Fruit fly (Drosophila melanogaster) whole organism, embryonic: ENCODE results near the gene Atf3.

ENCODE experiments used
- Abd-B ChIP-seq: fragments of 200-800 bp; sonication (Bioruptor generic); optimal IDR thresholded peaks from 2 replicates; lab custom pipeline; 2018; ENCODE audit warnings: missing biosample characterization, mild to moderate bottlenecking, missing genetic modification characterization, moderate library complexity
- Ada2b ChIP-seq: fragments of 200-800 bp; sonication (Bioruptor generic); IDR thresholded peaks from 2 replicates; pipeline ENCODE4 v1.3.6; 2022; ENCODE audit warnings: missing biosample characterization, missing genetic modification characterization
- B-H1 ChIP-seq: fragments of 200-800 bp; sonication (Bioruptor generic); IDR thresholded peaks from 3 replicates; pipeline ENCODE4 v1.3.6; 2022; ENCODE audit warnings: missing biosample characterization, missing genetic modification characterization
- Blimp-1 ChIP-seq: fragments of 200-800 bp; sonication (Bioruptor generic); optimal IDR thresholded peaks from 3 replicates; lab custom pipeline; 2018; ENCODE audit warnings: missing biosample characterization, missing genetic modification characterization, mild to moderate bottlenecking, moderate library complexity, missing genetic modification reagents
- CG11085 ChIP-seq: fragments of 200-800 bp; sonication (Bioruptor generic); IDR thresholded peaks from 2 replicates; pipeline ENCODE4 v1.3.6; 2022; ENCODE audit warnings: missing biosample characterization, missing genetic modification characterization
- CG11247 ChIP-seq: fragments of 200-800 bp; sonication (Bioruptor generic); IDR thresholded peaks from 2 replicates; pipeline ENCODE4 v1.3.6; 2022; ENCODE audit warnings: missing biosample characterization, missing genetic modification characterization
- CG11456 ChIP-seq: fragments of 200-800 bp; sonication (Bioruptor generic); IDR thresholded peaks from 3 replicates; pipeline ENCODE4 v1.3.6; 2022; ENCODE audit warnings: missing biosample characterization, missing genetic modification characterization
- CG13624 ChIP-seq: fragments of 200-800 bp; sonication (Bioruptor generic); optimal IDR thresholded peaks from 2 replicates; lab custom pipeline; 2016; ENCODE audit warnings: missing biosample characterization, missing genetic modification characterization
- CG15073 ChIP-seq: fragments of 200-800 bp; sonication (Bioruptor generic); optimal IDR thresholded peaks from 2 replicates; lab custom pipeline; 2016; ENCODE audit warnings: missing biosample characterization, missing genetic modification characterization
- CG17568 ChIP-seq: fragments of 200-800 bp; sonication (Bioruptor generic); optimal IDR thresholded peaks from 2 replicates; lab custom pipeline; 2018; ENCODE audit warnings: missing biosample characterization, mild to moderate bottlenecking, missing genetic modification characterization, moderate library complexity
- CG17802 ChIP-seq: fragments of 200-800 bp; sonication (Bioruptor generic); optimal IDR thresholded peaks from 2 replicates; lab custom pipeline; 2018; ENCODE audit warnings: missing biosample characterization, mild to moderate bottlenecking, missing genetic modification characterization, moderate library complexity
- CG18599 ChIP-seq: fragments of 200-800 bp; sonication (Bioruptor generic); optimal IDR thresholded peaks from 3 replicates; lab custom pipeline; 2017; ENCODE audit warnings: missing biosample characterization, missing genetic modification characterization, mild to moderate bottlenecking, moderate library complexity, missing genetic modification reagents
- CG2129 ChIP-seq: fragments of 200-800 bp; sonication (Bioruptor generic); IDR thresholded peaks from 2 replicates; pipeline ENCODE4 v1.3.6; 2022; ENCODE audit warnings: missing biosample characterization, missing genetic modification characterization; ENCODE audit not compliant: partially characterized antibody
- CG30020 ChIP-seq: fragments of 200-800 bp; optimal IDR thresholded peaks from 2 replicates; lab custom pipeline; 2019; ENCODE audit warnings: missing biosample characterization, mild to moderate bottlenecking, missing genetic modification characterization, moderate library complexity
- CG32772 ChIP-seq: fragments of 200-800 bp; sonication (Bioruptor generic); IDR thresholded peaks from 2 replicates; pipeline ENCODE4 v1.3.6; 2022; ENCODE audit warnings: missing biosample characterization, missing genetic modification characterization
- CG3995 ChIP-seq: fragments of 200-800 bp; sonication (Bioruptor generic); optimal IDR thresholded peaks from 3 replicates; lab custom pipeline; 2016; ENCODE audit warnings: missing biosample characterization, missing genetic modification characterization
- CG6272 ChIP-seq: fragments of 200-800 bp; sonication (Bioruptor generic); IDR thresholded peaks from 2 replicates; pipeline ENCODE4 v1.3.6; 2022; ENCODE audit warnings: missing biosample characterization, missing genetic modification characterization
- CG8944 ChIP-seq: fragments of 200-800 bp; sonication (Bioruptor generic); optimal IDR thresholded peaks from 3 replicates; lab custom pipeline; 2016; ENCODE audit warnings: missing biosample characterization, missing genetic modification characterization
- CG9876 ChIP-seq: fragments of 200-800 bp; sonication (Bioruptor generic); optimal IDR thresholded peaks from 2 replicates; lab custom pipeline; 2016; ENCODE audit warnings: missing biosample characterization, missing genetic modification characterization
- E2f1 ChIP-seq: fragments of 200-800 bp; sonication (Bioruptor generic); IDR thresholded peaks from 2 replicates; pipeline ENCODE4 v1.3.6; 2022; ENCODE audit warnings: missing biosample characterization, missing genetic modification characterization
- H15 ChIP-seq: fragments of 200-800 bp; sonication (Bioruptor generic); IDR thresholded peaks from 3 replicates; pipeline ENCODE4 v1.3.6; 2022; ENCODE audit warnings: missing biosample characterization, missing genetic modification characterization
- Optix ChIP-seq: fragments of 200-800 bp; sonication (Bioruptor generic); IDR thresholded peaks from 3 replicates; pipeline ENCODE4 v1.3.6; 2022; ENCODE audit warnings: missing biosample characterization, missing genetic modification characterization
- Ptx1 ChIP-seq: fragments of 200-800 bp; sonication (Bioruptor generic); IDR thresholded peaks from 2 replicates; pipeline ENCODE4 v1.3.6; 2022; ENCODE audit warnings: missing biosample characterization, missing genetic modification characterization
- Rfx ChIP-seq: fragments of 200-800 bp; sonication (Bioruptor generic); IDR thresholded peaks from 2 replicates; pipeline ENCODE4 v1.3.6; 2022; ENCODE audit warnings: missing biosample characterization, missing genetic modification characterization
- Sox102F ChIP-seq: fragments of 200-800 bp; sonication (Bioruptor generic); optimal IDR thresholded peaks from 2 replicates; lab custom pipeline; 2018; ENCODE audit warnings: missing biosample characterization, mild to moderate bottlenecking, missing genetic modification characterization, moderate library complexity
- bab2 ChIP-seq: fragments of 200-800 bp; sonication (Bioruptor generic); optimal IDR thresholded peaks from 2 replicates; lab custom pipeline; 2016; ENCODE audit warnings: missing biosample characterization, missing genetic modification characterization
- bowl ChIP-seq: fragments of 200-800 bp; sonication (Bioruptor generic); IDR thresholded peaks from 2 replicates; pipeline ENCODE4 v1.3.6; 2022; ENCODE audit warnings: missing biosample characterization, missing genetic modification characterization
- bsh ChIP-seq, 2 experiments: fragments of 200-800 bp; sonication (Bioruptor generic); optimal IDR thresholded peaks; 2 replicates each; lab custom pipeline; 2017 to 2018; ENCODE audit warnings: mild to moderate bottlenecking in 2 of 2, missing biosample characterization in 2 of 2, missing genetic modification characterization in 2 of 2, moderate library complexity in 1 of 2
- cad ChIP-seq: fragments of >200 bp; optimal IDR thresholded peaks from 2 replicates; lab custom pipeline; 2017; ENCODE audit warnings: missing biosample characterization, missing genetic modification characterization
- cato ChIP-seq: fragments of 200-800 bp; sonication (Bioruptor generic); optimal IDR thresholded peaks from 2 replicates; lab custom pipeline; 2016; ENCODE audit warnings: missing biosample characterization, missing genetic modification characterization, borderline replicate concordance
- ci ChIP-seq: fragments of 200-800 bp; sonication (Bioruptor generic); IDR thresholded peaks from 3 replicates; pipeline ENCODE4 v1.3.6; 2022; ENCODE audit warnings: missing biosample characterization, missing genetic modification characterization
- gce ChIP-seq: fragments of 200-800 bp; sonication (Bioruptor generic); IDR thresholded peaks from 3 replicates; pipeline ENCODE4 v1.3.6; 2022; ENCODE audit warnings: missing biosample characterization, missing genetic modification characterization
- gcm2 ChIP-seq: fragments of 200-800 bp; sonication (Bioruptor generic); optimal IDR thresholded peaks from 2 replicates; lab custom pipeline; 2016; ENCODE audit warnings: missing biosample characterization, missing genetic modification characterization
- grau ChIP-seq: fragments of 200-800 bp; optimal IDR thresholded peaks from 3 replicates; lab custom pipeline; 2019; ENCODE audit warnings: missing biosample characterization, mild to moderate bottlenecking, missing genetic modification characterization, moderate library complexity
- kah ChIP-seq: fragments of 200-800 bp; sonication (Bioruptor generic); optimal IDR thresholded peaks from 2 replicates; lab custom pipeline; 2018; ENCODE audit warnings: missing biosample characterization, mild to moderate bottlenecking, missing genetic modification characterization
- ken ChIP-seq: fragments of 200-800 bp; sonication (Bioruptor generic); IDR thresholded peaks from 3 replicates; pipeline ENCODE4 v1.3.6; 2022; ENCODE audit warnings: missing biosample characterization, missing genetic modification characterization
- kni ChIP-seq: fragments of 200-800 bp; sonication (Bioruptor generic); optimal IDR thresholded peaks from 3 replicates; lab custom pipeline; 2017; ENCODE audit warnings: mild to moderate bottlenecking, missing biosample characterization, missing genetic modification reagents, missing genetic modification characterization
- knrl ChIP-seq: fragments of 200-800 bp; sonication (Bioruptor generic); IDR thresholded peaks from 3 replicates; pipeline ENCODE4 v1.3.6; 2022; ENCODE audit warnings: missing biosample characterization, missing genetic modification characterization; ENCODE audit not compliant: partially characterized antibody
- lab ChIP-seq: fragments of 200-800 bp; sonication (Bioruptor generic); optimal IDR thresholded peaks from 3 replicates; lab custom pipeline; 2017; ENCODE audit warnings: missing biosample characterization, missing genetic modification characterization, mild to moderate bottlenecking, moderate library complexity, missing genetic modification reagents
- nerfin-1 ChIP-seq: fragments of 200-800 bp; sonication (Bioruptor generic); optimal IDR thresholded peaks from 3 replicates; lab custom pipeline; 2019; ENCODE audit warnings: missing biosample characterization, mild to moderate bottlenecking, missing genetic modification characterization, moderate library complexity
- onecut ChIP-seq: fragments of 200-800 bp; sonication (Bioruptor generic); IDR thresholded peaks from 2 replicates; pipeline ENCODE4 v1.3.6; 2022; ENCODE audit warnings: missing biosample characterization, missing genetic modification characterization
- p53 ChIP-seq: fragments of 200-800 bp; sonication (Bioruptor generic); optimal IDR thresholded peaks from 2 replicates; lab custom pipeline; 2016; ENCODE audit warnings: missing biosample characterization, missing genetic modification characterization
- pan ChIP-seq, 4 experiments: fragments of >200 bp in 3 of 4; fragments of 200-800 bp in 1 of 4; sonication (Bioruptor generic) in 1 of 4; optimal IDR thresholded peaks in 3 of 4; IDR thresholded peaks in 1 of 4; 2 replicates each; pipeline versions ENCODE4 v1.3.6 to Lab custom; 2017 to 2022; ENCODE audit warnings: missing biosample characterization in 2 of 4, missing genetic modification characterization in 2 of 4, mixed read lengths in 1 of 4
- pros ChIP-seq: fragments of 200-800 bp; sonication (Bioruptor generic); optimal IDR thresholded peaks from 3 replicates; lab custom pipeline; 2019; ENCODE audit warnings: missing biosample characterization, mild to moderate bottlenecking, missing genetic modification characterization, moderate library complexity
- row ChIP-seq: fragments of 200-800 bp; sonication (Bioruptor generic); IDR thresholded peaks from 3 replicates; pipeline ENCODE4 v1.3.6; 2022; ENCODE audit warnings: missing biosample characterization, missing genetic modification characterization
- sna ChIP-seq: fragments of 200-800 bp; sonication (Bioruptor generic); IDR thresholded peaks from 2 replicates; pipeline ENCODE4 v1.3.6; 2022; ENCODE audit warnings: missing biosample characterization, missing genetic modification characterization; ENCODE audit not compliant: partially characterized antibody
- ssp ChIP-seq: fragments of 200-800 bp; sonication (Bioruptor generic); IDR thresholded peaks from 2 replicates; pipeline ENCODE4 v1.3.6; 2022; ENCODE audit warnings: missing biosample characterization, missing genetic modification characterization
- tap ChIP-seq: fragments of 200-800 bp; optimal IDR thresholded peaks from 3 replicates; lab custom pipeline; 2019; ENCODE audit warnings: missing biosample characterization, mild to moderate bottlenecking, missing genetic modification characterization, moderate library complexity
- tio ChIP-seq: fragments of 200-800 bp; sonication (Bioruptor generic); optimal IDR thresholded peaks from 2 replicates; lab custom pipeline; 2017; ENCODE audit warnings: missing biosample characterization, missing genetic modification characterization, inconsistent platforms
- vvl ChIP-seq: fragments of 200-800 bp; sonication (Bioruptor generic); IDR thresholded peaks from 2 replicates; pipeline ENCODE4 v1.3.6; 2022; ENCODE audit warnings: missing biosample characterization, missing genetic modification characterization

Atf3 gene

dm6 chrX:1269700-1270099 is 5.4 kb downstream of the Atf3 start (continued):
- TF ChIP-seq onecut (GFP tag; lab: Robert Waterston, UW) (0 out of 2 replicates have a peak, but pooled peaks have one; percentile 16), CG15073 (no peak), gce (no peak), CG11085 (GFP tag; lab: Robert Waterston, UW) (no peak), CG17568 (GFP tag; lab: Kevin White, UChicago) (no peak), CG8944 (no peak), Abd-B (no peak), H15 (peak; percentile 51; the same call in 1 of the 3 replicates), CG18599 (GFP tag; lab: Kevin White, UChicago) (peak; percentile 26), grau (tag; lab: Kevin White, UChicago) (peak; percentile 90), CG17802 (tag; lab: Kevin White, UChicago) (no peak), Sox102F (GFP tag; lab: Kevin White, UChicago) (peak; percentile 40), Ptx1 (GFP tag; lab: Robert Waterston, UW) (no peak), kni (GFP tag; lab: Kevin White, UChicago) (no peak), Blimp-1 (GFP tag; lab: Kevin White, UChicago) (no peak), cad (GFP tag; lab: Kevin White, UChicago) (no peak), CG6272 (GFP tag; lab: Robert Waterston, UW) (0 out of 2 replicates have a peak, but pooled peaks have one; percentile 25), bowl (GFP tag; lab: Robert Waterston, UW) (no peak), B-H1 (GFP tag; lab: Robert Waterston, UW) (no peak), p53 (GFP tag; lab: Kevin White, UChicago) (no peak), CG13624 (GFP tag; lab: Kevin White, UChicago) (no peak), nerfin-1 (tag; lab: Kevin White, UChicago) (no peak), CG2129 (GFP tag; lab: Robert Waterston, UW) (no peak), vvl (GFP tag; lab: Robert Waterston, UW) (peak; percentile 30; the same call in 1 of the 2 replicates), sna (GFP tag; lab: Robert Waterston, UW) (no peak), CG3995 (GFP tag; lab: Kevin White, UChicago) (no peak), CG32772 (GFP tag; lab: Robert Waterston, UW) (peak; percentile 38), ssp (0 out of 2 replicates have a peak, but pooled peaks have one; percentile 15), E2f1 (GFP tag; lab: Robert Waterston, UW) (0 out of 2 replicates have a peak, but pooled peaks have one; percentile 13), gcm2 (GFP tag; lab: Kevin White, UChicago) (no peak), pros (GFP tag; lab: Kevin White, UChicago) (no peak), bab2 (GFP tag; lab: Kevin White, UChicago) (no peak), CG11247 (GFP tag; lab: Robert Waterston, UW) (0 out of 2 replicates have a peak, but pooled peaks have one; percentile 9), knrl (GFP tag; lab: Robert Waterston, UW) (no peak), CG30020 (no peak), kah (GFP tag; lab: Kevin White, UChicago) (no peak), CG9876 (no peak), cato (GFP tag; lab: Kevin White, UChicago) (no peak), tio (GFP tag; lab: Kevin White, UChicago) (peak; percentile 0), Rfx (GFP tag; lab: Robert Waterston, UW) (0 out of 2 replicates have a peak, but pooled peaks have one; percentile 19), row (GFP tag; lab: Robert Waterston, UW) (peak; percentile 45; the same call in 2 of the 3 replicates), pan (optimal IDR thresholded peaks at IDR 0.05; lab: Kevin White, UChicago) (no peak), pan (GFP tag; optimal IDR thresholded peaks at IDR 0.05 in 1 of 2, IDR thresholded peaks at IDR 0.05 in 1 of 2) (peak in 1 of 2 experiments; percentile 8), Ada2b (GFP tag; lab: Robert Waterston, UW) (no peak), bsh (GFP tag; optimal IDR thresholded peaks at IDR 0.05; lab: Kevin White, UChicago) (peak in 1 of 2 experiments; percentile 2), Optix (GFP tag; lab: Robert Waterston, UW) (peak; percentile 30; the same call in 1 of the 3 replicates), ci (GFP tag; lab: Robert Waterston, UW) (0 out of 3 replicates have a peak, but pooled peaks have one; percentile 11), lab (peak; percentile 34), tap (tag; lab: Kevin White, UChicago) (peak; percentile 27), ken (0 out of 3 replicates have a peak, but pooled peaks have one; percentile 41), CG11456 (0 out of 3 replicates have a peak, but pooled peaks have one; percentile 32)
